Fruit fly (Drosophila melanogaster) whole organism, prepupa: ENCODE results near the gene wrm1.
A peak's percentile ranks its signal among the peaks of the same experiment; 100 is the strongest.

Source experiments
- Blimp-1 ChIP-seq: fragments of 200-800 bp; sonication (Bioruptor generic); optimal IDR thresholded peaks from 3 replicates; lab custom pipeline; 2017; ENCODE audit warnings: missing biosample characterization, missing genetic modification characterization, mild to moderate bottlenecking, moderate library complexity, missing genetic modification reagents
- CG10631 ChIP-seq: fragments of 200-800 bp; sonication (Bioruptor generic); optimal IDR thresholded peaks from 2 replicates; lab custom pipeline; 2016; ENCODE audit warnings: missing biosample characterization, missing genetic modification characterization
- CG11294 ChIP-seq: fragments of 200-800 bp; sonication (Bioruptor generic); IDR thresholded peaks from 2 replicates; pipeline ENCODE4 v1.3.6; 2022; ENCODE audit warnings: missing biosample characterization, missing genetic modification characterization
- CG11762 ChIP-seq: fragments of 200-800 bp; sonication (Bioruptor generic); optimal IDR thresholded peaks from 3 replicates; lab custom pipeline; 2016; ENCODE audit warnings: missing biosample characterization, missing genetic modification characterization; ENCODE audit not compliant: insufficient read depth
- CG15336 ChIP-seq: fragments of 200-800 bp; sonication (Bioruptor generic); IDR thresholded peaks from 2 replicates; pipeline ENCODE4 v1.3.6; 2022; ENCODE audit warnings: missing biosample characterization, missing genetic modification characterization
- CG1621 ChIP-seq: fragments of 200-800 bp; sonication (Bioruptor generic); optimal IDR thresholded peaks from 3 replicates; lab custom pipeline; 2018; ENCODE audit warnings: missing biosample characterization, mild to moderate bottlenecking, missing genetic modification characterization
- CG16779 ChIP-seq: fragments of 200-800 bp; sonication (Bioruptor generic); optimal IDR thresholded peaks from 3 replicates; lab custom pipeline; 2017; ENCODE audit warnings: missing biosample characterization, mild to moderate bottlenecking, missing genetic modification characterization
- CG3032 ChIP-seq: fragments of 200-800 bp; optimal IDR thresholded peaks from 2 replicates; lab custom pipeline; 2019; ENCODE audit warnings: missing biosample characterization, mild to moderate bottlenecking, missing genetic modification characterization, moderate library complexity
- CG34406 ChIP-seq: fragments of 200-800 bp; sonication (Bioruptor generic); optimal IDR thresholded peaks from 3 replicates; lab custom pipeline; 2016; ENCODE audit warnings: missing biosample characterization, missing genetic modification characterization
- CG3919 ChIP-seq: fragments of 200-800 bp; sonication (Bioruptor generic); optimal IDR thresholded peaks from 3 replicates; lab custom pipeline; 2016; ENCODE audit warnings: missing biosample characterization, missing genetic modification characterization
- CG6163 ChIP-seq: fragments of 200-800 bp; sonication (Bioruptor generic); IDR thresholded peaks from 3 replicates; pipeline ENCODE4 v1.3.6; 2022; ENCODE audit warnings: missing biosample characterization, missing genetic modification characterization
- CG6276 ChIP-seq: fragments of 200-800 bp; sonication (Bioruptor generic); optimal IDR thresholded peaks from 2 replicates; lab custom pipeline; 2017; ENCODE audit warnings: missing biosample characterization, mild to moderate bottlenecking, missing genetic modification characterization
- CG6808 ChIP-seq: fragments of 200-800 bp; sonication (Bioruptor generic); optimal IDR thresholded peaks from 3 replicates; lab custom pipeline; 2017; ENCODE audit warnings: missing biosample characterization, missing genetic modification characterization, mild to moderate bottlenecking, moderate library complexity, missing genetic modification reagents
- CG8632 ChIP-seq: fragments of 200-800 bp; sonication (Bioruptor generic); optimal IDR thresholded peaks from 3 replicates; lab custom pipeline; 2016; ENCODE audit warnings: missing biosample characterization, missing genetic modification characterization
- CG9139 ChIP-seq: fragments of 200-800 bp; sonication (Bioruptor generic); optimal IDR thresholded peaks from 3 replicates; lab custom pipeline; 2017; ENCODE audit warnings: missing biosample characterization, mild to moderate bottlenecking, missing genetic modification characterization
- Eip75B ChIP-seq: fragments of 200-800 bp; sonication (Bioruptor generic); optimal IDR thresholded peaks from 3 replicates; lab custom pipeline; 2016; ENCODE audit warnings: missing biosample characterization, missing genetic modification characterization
- Eip78C ChIP-seq: fragments of 200-800 bp; sonication (Bioruptor generic); peaks from one replicate; lab custom pipeline; 2016; ENCODE audit warnings: missing biosample characterization, missing genetic modification characterization
- Eip93F ChIP-seq: fragments of 200-800 bp; sonication (Bioruptor generic); optimal IDR thresholded peaks from 2 replicates; lab custom pipeline; 2016; ENCODE audit warnings: missing biosample characterization, mild to moderate bottlenecking, missing genetic modification characterization
- Ets21C ChIP-seq: fragments of 200-800 bp; sonication (Bioruptor generic); optimal IDR thresholded peaks from 3 replicates; lab custom pipeline; 2016; ENCODE audit warnings: missing biosample characterization, missing genetic modification characterization
- Hr38 ChIP-seq: sonication (Bioruptor generic); optimal IDR thresholded peaks from 2 replicates; lab custom pipeline; 2016; ENCODE audit warnings: missing biosample characterization, missing genetic modification characterization
- Hr4 ChIP-seq: fragments of 200-800 bp; sonication (Bioruptor generic); optimal IDR thresholded peaks from 3 replicates; lab custom pipeline; 2016; ENCODE audit warnings: missing biosample characterization, missing genetic modification characterization
- Lpt ChIP-seq: fragments of 200-800 bp; sonication (Bioruptor generic); optimal IDR thresholded peaks from 3 replicates; lab custom pipeline; 2016; ENCODE audit warnings: missing biosample characterization, missing genetic modification characterization
- OdsH ChIP-seq: fragments of 200-800 bp; sonication (Bioruptor generic); optimal IDR thresholded peaks from 3 replicates; lab custom pipeline; 2016; ENCODE audit warnings: missing biosample characterization, missing genetic modification characterization
- Sox15 ChIP-seq: fragments of 200-800 bp; sonication (Bioruptor generic); optimal IDR thresholded peaks from 3 replicates; lab custom pipeline; 2016; ENCODE audit warnings: missing biosample characterization, missing genetic modification characterization
- achi ChIP-seq: fragments of 200-800 bp; sonication (Bioruptor generic); optimal IDR thresholded peaks from 3 replicates; lab custom pipeline; 2016; ENCODE audit warnings: missing biosample characterization, missing genetic modification characterization
- cyc ChIP-seq: fragments of 200-800 bp; sonication (Bioruptor generic); optimal IDR thresholded peaks from 3 replicates; lab custom pipeline; 2016; ENCODE audit warnings: missing biosample characterization, missing genetic modification characterization
- dac ChIP-seq: fragments of 200-800 bp; sonication (Bioruptor generic); optimal IDR thresholded peaks from 2 replicates; lab custom pipeline; 2017; ENCODE audit warnings: missing biosample characterization, mild to moderate bottlenecking, missing genetic modification characterization
- dsx ChIP-seq: fragments of 200-800 bp; optimal IDR thresholded peaks from 3 replicates; lab custom pipeline; 2019; ENCODE audit warnings: missing biosample characterization, mild to moderate bottlenecking, missing genetic modification characterization, moderate library complexity; ENCODE audit not compliant: poor library complexity, severe bottlenecking
- eg ChIP-seq: fragments of 200-800 bp; sonication (Bioruptor generic); IDR thresholded peaks from 3 replicates; pipeline ENCODE4 v1.3.6; 2022; ENCODE audit warnings: missing biosample characterization, missing genetic modification characterization
- esn ChIP-seq: fragments of 200-800 bp; sonication (Bioruptor generic); optimal IDR thresholded peaks from 2 replicates; lab custom pipeline; 2016; ENCODE audit warnings: missing biosample characterization, mild to moderate bottlenecking, missing genetic modification characterization, moderate library complexity
- fd59A ChIP-seq: fragments of 200-800 bp; sonication (Bioruptor generic); optimal IDR thresholded peaks from 2 replicates; lab custom pipeline; 2017; ENCODE audit warnings: missing biosample characterization, mild to moderate bottlenecking, missing genetic modification characterization, missing genetic modification reagents
- fkh ChIP-seq: fragments of 200-800 bp; sonication (Bioruptor generic); optimal IDR thresholded peaks from 3 replicates; lab custom pipeline; 2017; ENCODE audit warnings: missing biosample characterization, mild to moderate bottlenecking, missing genetic modification characterization, moderate library complexity
- lz ChIP-seq: fragments of 200-800 bp; sonication (Bioruptor generic); optimal IDR thresholded peaks from 3 replicates; lab custom pipeline; 2016; ENCODE audit warnings: missing biosample characterization, missing genetic modification characterization
- net ChIP-seq: fragments of 200-800 bp; sonication (Bioruptor generic); optimal IDR thresholded peaks from 3 replicates; lab custom pipeline; 2016; ENCODE audit warnings: missing biosample characterization, missing genetic modification characterization
- spab ChIP-seq: fragments of 200-800 bp; sonication (Bioruptor generic); optimal IDR thresholded peaks from 2 replicates; lab custom pipeline; 2017; ENCODE audit warnings: missing biosample characterization, mild to moderate bottlenecking, missing genetic modification characterization, missing genetic modification reagents
- svp ChIP-seq: fragments of 200-800 bp; sonication (Bioruptor generic); peaks from one replicate; lab custom pipeline; 2016; ENCODE audit warnings: missing biosample characterization, missing genetic modification characterization

Gene wrm1

DNA sequence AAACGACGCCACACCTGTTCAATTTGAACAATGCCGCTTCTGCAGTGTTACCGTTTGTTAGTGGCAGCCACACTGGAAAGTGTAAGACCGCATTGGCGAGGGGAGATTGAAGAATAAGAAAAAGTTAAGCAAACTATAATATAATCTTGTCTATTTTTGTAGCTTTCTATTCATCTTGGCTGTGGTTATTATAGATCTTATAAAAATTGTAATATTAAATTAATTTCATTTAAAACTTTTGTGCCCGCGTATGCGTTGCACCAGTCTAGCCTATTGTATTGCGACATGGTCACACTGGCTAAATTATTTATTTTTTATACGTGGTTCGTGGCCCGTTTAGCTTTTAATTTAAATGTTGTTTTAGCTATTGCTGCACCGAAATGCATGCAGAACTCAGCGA lies 11.7 kb downstream of the wrm1 start, which contains the start of the genes RhoGEF4 and Rint1 (continued):
- no peak for TF ChIP-seq CG11762 (GFP tag; lab: Kevin White, UChicago)
- peak; percentile 64 for TF ChIP-seq cyc (GFP tag; lab: Kevin White, UChicago)
- peak; percentile 39 for TF ChIP-seq achi (GFP tag; lab: Kevin White, UChicago)
- TF ChIP-seq Lpt: no peak
- TF ChIP-seq spab (GFP tag; lab: Kevin White, UChicago): no peak
- no peak for TF ChIP-seq fkh (GFP tag; lab: Kevin White, UChicago)
- no peak for TF ChIP-seq Blimp-1 (GFP tag; lab: Kevin White, UChicago)
- peak; percentile 40 for TF ChIP-seq CG3919 (GFP tag; lab: Kevin White, UChicago)
- TF ChIP-seq Eip78C (GFP tag; lab: Kevin White, UChicago): peak; percentile 76
- TF ChIP-seq fd59A (GFP tag; lab: Kevin White, UChicago): no peak
- TF ChIP-seq CG16779 (tag; lab: Kevin White, UChicago): no peak
- peak; percentile 54 for TF ChIP-seq esn (GFP tag; lab: Kevin White, UChicago)
- TF ChIP-seq dsx: peak; percentile 6
- TF ChIP-seq CG6163 (GFP tag; lab: Robert Waterston, UW): peak; percentile 55; the same call in 1 of the 3 replicates
- peak; percentile 32 for TF ChIP-seq CG34406 (GFP tag; lab: Kevin White, UChicago)
- TF ChIP-seq net (GFP tag; lab: Kevin White, UChicago): peak; percentile 16
- TF ChIP-seq Ets21C (GFP tag; lab: Kevin White, UChicago): no peak
- TF ChIP-seq dac (GFP tag; lab: Kevin White, UChicago): no peak
- no peak for TF ChIP-seq CG8632 (GFP tag; lab: Kevin White, UChicago)
- no peak for TF ChIP-seq CG9139

DNA sequence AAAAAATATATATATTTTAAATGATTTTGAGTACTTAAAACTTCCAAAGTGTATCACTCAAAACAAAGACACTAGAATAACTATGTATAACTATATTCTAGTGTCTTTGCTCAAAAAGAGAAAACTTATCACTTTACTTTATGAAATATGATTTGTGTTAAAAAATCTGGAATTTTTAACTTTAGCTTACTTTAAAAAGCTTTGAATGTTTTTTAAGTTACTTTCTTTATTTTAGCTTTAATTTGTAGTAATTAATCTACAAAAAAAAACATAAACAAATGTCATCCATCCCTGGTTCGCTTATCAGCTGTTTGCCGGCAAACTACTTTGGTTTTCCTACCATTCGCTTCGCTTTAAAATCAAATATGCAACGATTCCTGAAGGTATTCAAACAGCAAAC lies 15.3 kb downstream of the wrm1 start, which contains the start of gene CG8607:
TSS of gene CG8607 (plus strand) at position 301 of the 400 bp plus-strand sequence.
- no peak for TF ChIP-seq achi (GFP tag; lab: Kevin White, UChicago)
- no peak for TF ChIP-seq Sox15 (GFP tag; lab: Kevin White, UChicago)
- TF ChIP-seq Hr38 (GFP tag; lab: Kevin White, UChicago): no peak

DNA sequence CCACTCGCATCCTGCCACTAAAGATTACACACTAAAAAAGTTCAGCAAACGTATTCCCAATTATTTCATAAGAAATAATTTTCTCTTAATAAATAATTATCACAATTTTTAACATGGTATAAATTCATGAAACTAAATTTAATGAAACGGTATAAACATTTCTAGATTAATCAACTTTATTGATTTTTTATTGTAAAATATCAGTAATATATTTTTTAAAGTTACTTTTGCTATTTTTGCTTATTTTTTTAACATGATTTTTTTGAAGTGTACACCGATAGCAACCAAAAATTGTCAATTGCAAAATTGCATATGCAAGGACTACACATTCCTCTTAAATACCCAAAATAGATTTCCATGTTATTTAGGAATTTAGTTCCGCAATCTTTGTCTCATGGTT lies 20.9 kb downstream of the wrm1 start:
- TF ChIP-seq CG16779 (tag; lab: Kevin White, UChicago): no peak
- TF ChIP-seq svp: no peak
- TF ChIP-seq Lpt: no peak
- TF ChIP-seq dac (GFP tag; lab: Kevin White, UChicago): no peak
- no peak for TF ChIP-seq dsx
- TF ChIP-seq CG3032 (tag; lab: Kevin White, UChicago): no peak

DNA sequence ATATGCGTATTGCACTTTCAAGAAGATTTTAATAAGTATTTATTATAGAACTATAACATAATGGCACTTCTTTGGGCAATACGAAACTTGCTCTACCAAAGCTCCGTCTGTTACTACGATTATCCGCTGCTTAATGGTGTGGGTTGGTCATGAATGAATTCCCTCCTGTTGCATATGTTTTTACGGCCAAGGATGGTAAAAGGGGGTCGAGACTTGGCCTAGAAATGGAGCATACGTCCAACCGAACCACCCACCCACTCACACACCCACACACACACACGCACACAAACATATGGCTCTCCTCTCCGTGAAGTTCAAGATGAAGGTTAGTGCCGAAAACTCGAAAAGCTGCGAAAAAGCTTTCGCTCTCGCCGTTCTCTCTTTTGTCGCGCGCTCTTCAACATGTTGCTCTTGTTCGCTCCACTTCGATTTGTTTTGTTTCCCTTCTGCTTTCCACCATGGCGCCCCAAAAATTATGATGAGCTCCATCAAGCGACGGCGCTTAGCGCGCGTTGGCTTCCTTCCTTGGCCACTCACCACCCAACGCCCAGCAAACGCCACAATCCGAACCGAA lies 21.4 kb downstream of the wrm1 start:
- no peak for TF ChIP-seq CG15336 (GFP tag; lab: Robert Waterston, UW)
- no peak for TF ChIP-seq CG6276 (GFP tag; lab: Kevin White, UChicago)
- no peak for TF ChIP-seq OdsH
- TF ChIP-seq CG11294 (GFP tag; lab: Robert Waterston, UW): no peak
- TF ChIP-seq dsx: no peak
- no peak for TF ChIP-seq CG1621
- TF ChIP-seq CG6808 (GFP tag; lab: Kevin White, UChicago): no peak
- TF ChIP-seq Eip75B: no peak
- no peak for TF ChIP-seq CG10631 (GFP tag; lab: Kevin White, UChicago)
- no peak for TF ChIP-seq CG16779 (tag; lab: Kevin White, UChicago)
- no peak for TF ChIP-seq Hr4 (GFP tag; lab: Kevin White, UChicago)
- TF ChIP-seq fkh (GFP tag; lab: Kevin White, UChicago): no peak
- no peak for TF ChIP-seq Sox15 (GFP tag; lab: Kevin White, UChicago)
- TF ChIP-seq eg (GFP tag; lab: Robert Waterston, UW): no peak
- TF ChIP-seq Eip93F (GFP tag; lab: Kevin White, UChicago): no peak
- no peak for TF ChIP-seq lz (GFP tag; lab: Kevin White, UChicago)
- TF ChIP-seq CG34406 (GFP tag; lab: Kevin White, UChicago): no peak
